Worm (Caenorhabditis elegans) whole organism, late embryonic: ENCODE data around the gene D1069.3.

Source experiments
- C08G9.2 ChIP-seq: sonication (generic microtip); optimal IDR thresholded peaks from 2 replicates; lab custom pipeline; 2016; ENCODE audit warnings: mild to moderate bottlenecking, missing genetic modification characterization, moderate library complexity, missing compliant biosample characterization
- F13H6.1 ChIP-seq: sonication (generic microtip); optimal IDR thresholded peaks from 2 replicates; lab custom pipeline; 2016; ENCODE audit warnings: missing genetic modification characterization, missing compliant biosample characterization
- Y22D7AL.16 ChIP-seq: sonication (generic microtip); optimal IDR thresholded peaks from 2 replicates; lab custom pipeline; 2016; ENCODE audit warnings: missing genetic modification characterization, missing compliant biosample characterization
- ahr-1 ChIP-seq: sonication (generic microtip); optimal IDR thresholded peaks from 2 replicates; lab custom pipeline; 2016; ENCODE audit warnings: missing genetic modification characterization, missing compliant biosample characterization
- ceh-14 ChIP-seq: sonication (generic microtip); optimal IDR thresholded peaks from 2 replicates; lab custom pipeline; 2016; ENCODE audit warnings: missing genotype, missing genetic modification characterization, missing compliant biosample characterization
- ceh-18 ChIP-seq: sonication (generic microtip); optimal IDR thresholded peaks from 2 replicates; lab custom pipeline; 2016; ENCODE audit warnings: missing genetic modification characterization, missing compliant biosample characterization
- ceh-24 ChIP-seq: sonication (generic microtip); optimal IDR thresholded peaks from 2 replicates; lab custom pipeline; 2016; ENCODE audit warnings: mild to moderate bottlenecking, missing genetic modification characterization, missing compliant biosample characterization
- ceh-30 ChIP-seq: fragments of 150-350 bp; optimal IDR thresholded peaks from 2 replicates; lab custom pipeline; 2014; ENCODE audit warnings: missing biosample characterization, missing genetic modification characterization
- ceh-31 ChIP-seq: sonication (generic microtip); optimal IDR thresholded peaks from 2 replicates; lab custom pipeline; 2016; ENCODE audit warnings: missing genetic modification characterization, missing compliant biosample characterization
- ceh-34 ChIP-seq: sonication (generic microtip); optimal IDR thresholded peaks from 2 replicates; lab custom pipeline; 2016; ENCODE audit warnings: mild to moderate bottlenecking, missing genetic modification characterization, missing compliant biosample characterization
- ceh-45 ChIP-seq: fragments of 200-800 bp; sonication (Bioruptor generic); IDR thresholded peaks from 2 replicates; pipeline ENCODE4 v1.3.6; 2022; ENCODE audit warnings: missing genetic modification reagents, missing genetic modification characterization, missing compliant biosample characterization
- ceh-48 ChIP-seq: sonication (generic microtip); optimal IDR thresholded peaks from 2 replicates; lab custom pipeline; 2016; ENCODE audit warnings: missing genetic modification characterization, inconsistent platforms, missing compliant biosample characterization
- ceh-6 ChIP-seq: fragments of 200-800 bp; sonication (Bioruptor generic); optimal IDR thresholded peaks from 2 replicates; lab custom pipeline; 2018; ENCODE audit warnings: mild to moderate bottlenecking, missing genetic modification characterization, missing compliant biosample characterization
- che-1 ChIP-seq: sonication (generic microtip); optimal IDR thresholded peaks from 2 replicates; lab custom pipeline; 2016; ENCODE audit warnings: mild to moderate bottlenecking, missing genetic modification characterization, missing compliant biosample characterization
- dve-1 ChIP-seq: sonication (generic microtip); optimal IDR thresholded peaks from 2 replicates; lab custom pipeline; 2017; ENCODE audit warnings: antibody characterized with exemption, mild to moderate bottlenecking, missing genetic modification characterization, missing compliant biosample characterization
- elt-2 ChIP-seq: sonication (generic microtip); optimal IDR thresholded peaks from 2 replicates; lab custom pipeline; 2016; ENCODE audit warnings: missing genetic modification reagents, missing genetic modification characterization, missing compliant biosample characterization
- elt-4 ChIP-seq: sonication (generic microtip); optimal IDR thresholded peaks from 2 replicates; lab custom pipeline; 2016; ENCODE audit warnings: missing genetic modification characterization, missing compliant biosample characterization
- fax-1 ChIP-seq: sonication (generic microtip); optimal IDR thresholded peaks from 2 replicates; lab custom pipeline; 2016; ENCODE audit warnings: missing genotype, missing genetic modification characterization, missing compliant biosample characterization
- fkh-6 ChIP-seq: sonication (generic microtip); optimal IDR thresholded peaks from 2 replicates; lab custom pipeline; 2016; ENCODE audit warnings: missing genetic modification characterization, missing compliant biosample characterization
- hlh-15 ChIP-seq: sonication (generic microtip); optimal IDR thresholded peaks from 2 replicates; lab custom pipeline; 2016; ENCODE audit warnings: missing genetic modification characterization, missing compliant biosample characterization
- hlh-30 ChIP-seq: sonication (generic microtip); optimal IDR thresholded peaks from 2 replicates; lab custom pipeline; 2017; ENCODE audit warnings: antibody characterized with exemption, missing genetic modification characterization, missing compliant biosample characterization; ENCODE audit not compliant: insufficient read depth
- hlh-6 ChIP-seq: sonication (generic microtip); optimal IDR thresholded peaks from 2 replicates; lab custom pipeline; 2016; ENCODE audit warnings: missing genotype, missing genetic modification characterization, missing compliant biosample characterization
- hlh-8 ChIP-seq: sonication (generic microtip); optimal IDR thresholded peaks from 2 replicates; lab custom pipeline; 2016; ENCODE audit warnings: missing genotype, missing genetic modification characterization, missing compliant biosample characterization
- lim-6 ChIP-seq: sonication (generic microtip); optimal IDR thresholded peaks from 2 replicates; lab custom pipeline; 2016; ENCODE audit warnings: missing genetic modification characterization, missing compliant biosample characterization
- lin-11 ChIP-seq: fragments of 200-800 bp; sonication (Bioruptor generic); optimal IDR thresholded peaks from 2 replicates; lab custom pipeline; 2018; ENCODE audit warnings: mild to moderate bottlenecking, missing genetic modification characterization, missing compliant biosample characterization
- nfya-1 ChIP-seq: sonication (generic microtip); optimal IDR thresholded peaks from 2 replicates; lab custom pipeline; 2017; ENCODE audit warnings: missing genetic modification characterization, mild to moderate bottlenecking, missing compliant biosample characterization, antibody characterized with exemption, moderate library complexity
- nhr-11 ChIP-seq: fragments of 150-350 bp; optimal IDR thresholded peaks from 2 replicates; lab custom pipeline; 2014; ENCODE audit warnings: missing biosample characterization, missing genetic modification characterization
- nhr-232 ChIP-seq: sonication (generic microtip); optimal IDR thresholded peaks from 2 replicates; lab custom pipeline; 2016; ENCODE audit warnings: missing genetic modification characterization, missing compliant biosample characterization
- odd-2 ChIP-seq: sonication (generic microtip); optimal IDR thresholded peaks from 2 replicates; lab custom pipeline; 2017; ENCODE audit warnings: antibody characterized with exemption, mild to moderate bottlenecking, missing genetic modification characterization, missing compliant biosample characterization
- pat-9 ChIP-seq: fragments of 200-800 bp; sonication (Bioruptor generic); optimal IDR thresholded peaks from 2 replicates; lab custom pipeline; 2018; ENCODE audit warnings: mild to moderate bottlenecking, missing genetic modification characterization, moderate library complexity, missing compliant biosample characterization
- pqm-1 ChIP-seq: sonication (generic microtip); optimal IDR thresholded peaks from 2 replicates; lab custom pipeline; 2016; ENCODE audit warnings: missing genetic modification characterization, missing compliant biosample characterization
- sdc-2 ChIP-seq: sonication (generic microtip); optimal IDR thresholded peaks from 2 replicates; lab custom pipeline; 2016; ENCODE audit warnings: missing genotype, missing genetic modification characterization, missing compliant biosample characterization
- sox-4 ChIP-seq: sonication (generic microtip); optimal IDR thresholded peaks from 2 replicates; lab custom pipeline; 2017; ENCODE audit warnings: mild to moderate bottlenecking, missing genetic modification characterization, inconsistent platforms, missing compliant biosample characterization
- tbx-7 ChIP-seq: sonication (generic microtip); optimal IDR thresholded peaks from 2 replicates; lab custom pipeline; 2016; ENCODE audit warnings: missing genotype, missing genetic modification characterization, missing compliant biosample characterization
- unc-3 ChIP-seq, 2 experiments: fragments of 200-800 bp in 1 of 2; sonication (Bioruptor generic) in 1 of 2; sonication (generic microtip) in 1 of 2; conservative IDR thresholded peaks in 1 of 2; optimal IDR thresholded peaks in 1 of 2; 2 replicates each; pipeline versions ENCODE4 v1.3.6 to Lab custom; 2016 to 2022; ENCODE audit warnings: missing compliant biosample characterization in 2 of 2, missing genetic modification characterization in 2 of 2, missing genetic modification reagents in 1 of 2
- unc-42 ChIP-seq: sonication (generic microtip); optimal IDR thresholded peaks from 2 replicates; lab custom pipeline; 2016; ENCODE audit warnings: missing genotype, missing genetic modification characterization, missing compliant biosample characterization
- unc-55 ChIP-seq: sonication (generic microtip); optimal IDR thresholded peaks from 2 replicates; lab custom pipeline; 2017; ENCODE audit warnings: missing biosample characterization, missing genetic modification reagents, missing genetic modification characterization
- ztf-16 ChIP-seq: sonication (generic microtip); optimal IDR thresholded peaks from 2 replicates; lab custom pipeline; 2017; ENCODE audit warnings: missing genetic modification characterization, missing compliant biosample characterization

D1069.3 gene

DNA sequence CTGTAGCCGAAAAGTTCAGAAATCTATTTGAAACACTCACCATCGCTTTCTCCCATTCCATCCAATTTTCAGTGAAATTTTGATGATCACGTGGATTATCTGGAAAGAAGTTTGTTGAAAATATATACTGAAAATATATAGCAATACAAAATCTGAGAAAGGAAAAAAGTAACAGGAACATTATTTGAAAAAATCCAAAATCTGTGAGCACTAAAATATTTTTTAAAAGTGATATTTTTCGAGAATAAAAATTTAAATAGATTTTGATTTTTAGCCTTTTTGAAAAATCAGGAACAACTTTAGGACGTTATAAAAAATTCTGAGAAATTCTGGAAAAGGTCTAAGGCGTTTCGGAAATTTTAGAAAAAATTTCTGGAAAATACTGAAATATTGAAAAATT is 9.3 kb upstream of the D1069.3 start, which contains the start of gene dmsr-4:
Gene dmsr-4 (minus strand): TSS at position 101 of the 400 bp plus-strand sequence.
- no peak for TF ChIP-seq lin-11 (tag; lab: Kevin White, UChicago)
- TF ChIP-seq nhr-11 (tag; lab: Kevin White, UChicago) = no peak
- TF ChIP-seq ztf-16 (tag; lab: Kevin White, UChicago) = no peak
- TF ChIP-seq ceh-14 (tag; lab: Kevin White, UChicago) = no peak
- TF ChIP-seq tbx-7 (tag; lab: Kevin White, UChicago) = no peak
- TF ChIP-seq ceh-18 (tag; lab: Kevin White, UChicago) = no peak
- no peak for TF ChIP-seq ceh-31 (tag; lab: Kevin White, UChicago)
- no peak for TF ChIP-seq ceh-24 (tag; lab: Kevin White, UChicago)
- TF ChIP-seq odd-2 (tag; lab: Kevin White, UChicago) = no peak
- TF ChIP-seq ceh-6 (GFP tag; lab: Kevin White, UChicago) = no peak

DNA sequence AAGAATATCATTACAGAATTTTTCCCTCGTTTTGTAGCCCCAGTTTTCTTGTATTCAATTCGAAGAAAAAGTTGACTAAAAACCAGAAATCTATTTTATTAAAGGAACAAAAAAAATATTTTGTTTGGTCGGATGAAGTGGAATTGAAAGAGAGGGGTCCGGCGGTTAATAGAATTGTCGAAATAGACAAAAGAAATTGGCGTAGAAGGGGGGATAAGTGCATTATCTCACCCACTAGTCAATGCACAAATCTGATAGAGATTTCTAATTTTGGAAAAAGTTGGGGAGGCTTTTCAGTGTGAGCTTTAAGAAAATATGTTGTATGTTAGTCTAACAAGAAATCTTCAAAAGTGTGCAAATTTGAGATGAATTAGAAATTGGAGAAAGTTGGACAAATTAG is 6.8 kb upstream of the D1069.3 start:
- TF ChIP-seq unc-42 (tag; lab: Kevin White, UChicago) (peak; percentile 97), unc-3 (GFP tag; conservative IDR thresholded peaks at IDR 0.05; lab: Robert Waterston, UW) (no peak), unc-3 (tag; optimal IDR thresholded peaks at IDR 0.05; lab: Kevin White, UChicago) (no peak)

DNA sequence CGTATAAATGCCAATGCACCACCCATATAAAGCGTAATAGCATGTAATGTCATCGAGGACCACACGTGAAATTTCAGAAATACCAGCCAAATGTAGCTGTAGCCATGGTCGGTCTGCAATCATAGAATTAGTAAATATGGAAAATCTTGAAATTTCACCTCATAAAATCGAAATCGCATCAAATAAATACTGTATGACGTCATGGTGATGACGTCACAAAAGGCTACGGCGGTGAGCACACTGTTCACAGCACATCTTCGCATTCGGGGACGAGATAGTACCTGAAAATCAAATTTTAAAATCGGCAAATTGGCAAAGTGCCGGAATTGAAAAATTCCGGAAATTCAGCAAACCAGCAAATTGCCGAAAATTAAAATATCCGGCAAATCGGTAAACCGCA is 2.1 kb upstream of the D1069.3 start:
- no peak for TF ChIP-seq elt-2
- no peak for TF ChIP-seq ceh-6 (GFP tag; lab: Kevin White, UChicago)

DNA sequence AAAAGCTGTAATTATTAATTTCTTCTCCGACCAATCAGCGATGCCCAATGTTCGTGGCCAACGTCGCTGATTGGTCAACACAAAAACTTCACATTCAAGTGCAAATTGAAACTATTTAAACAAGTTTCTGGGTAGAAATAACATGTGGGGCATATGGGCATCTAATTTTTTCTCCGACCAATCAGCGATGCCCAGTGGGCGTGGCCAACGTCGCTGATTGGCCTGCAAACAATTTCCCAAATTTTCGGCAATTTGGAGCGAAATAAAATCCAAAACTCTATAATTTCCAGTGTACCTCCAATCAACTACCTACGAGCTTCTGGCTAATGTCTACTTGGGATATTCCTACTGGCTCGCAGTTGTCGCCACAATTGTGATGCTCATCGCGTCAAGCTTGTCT is 6.4 kb downstream of the D1069.3 start:
- no peak for TF ChIP-seq dve-1
- no peak for TF ChIP-seq ceh-31 (tag; lab: Kevin White, UChicago)
- no peak for TF ChIP-seq sdc-2 (tag; lab: Kevin White, UChicago)
- TF ChIP-seq nfya-1 (tag; lab: Kevin White, UChicago) = peak; percentile 98

DNA sequence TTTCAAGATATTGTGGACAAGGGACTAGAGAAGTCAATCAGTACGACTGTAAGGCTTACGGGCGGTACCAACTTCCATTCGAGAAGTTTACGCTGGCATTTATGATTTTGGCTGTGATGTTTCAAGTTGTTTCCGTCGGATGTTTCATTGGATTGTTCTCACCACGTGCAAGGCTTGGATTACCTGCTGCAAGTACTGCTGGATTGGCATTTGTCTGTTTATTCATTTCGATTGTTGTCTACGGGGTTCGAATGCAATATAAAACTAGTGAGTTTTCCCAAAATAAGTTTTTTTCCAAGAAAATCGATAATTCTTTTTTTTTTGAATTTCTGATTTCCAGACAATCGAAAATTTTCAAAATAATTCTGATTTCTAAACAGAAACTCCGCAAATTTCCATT is 7.0 kb downstream of the D1069.3 start:
- TF ChIP-seq fax-1 (tag; lab: Kevin White, UChicago) (no peak), Y22D7AL.16 (tag; lab: Kevin White, UChicago) (no peak), ztf-16 (tag; lab: Kevin White, UChicago) (no peak), C08G9.2 (tag; lab: Kevin White, UChicago) (no peak), nhr-11 (tag; lab: Kevin White, UChicago) (no peak), ceh-34 (tag; lab: Kevin White, UChicago) (no peak), sox-4 (no peak), hlh-8 (tag; lab: Kevin White, UChicago) (no peak), unc-55 (GFP tag; lab: Kevin White, UChicago) (no peak), fkh-6 (tag; lab: Kevin White, UChicago) (no peak), elt-4 (tag; lab: Kevin White, UChicago) (no peak), ceh-30 (tag; lab: Kevin White, UChicago) (no peak), ceh-45 (GFP tag; lab: Robert Waterston, UW) (no peak), F13H6.1 (tag; lab: Kevin White, UChicago) (no peak), hlh-6 (tag; lab: Kevin White, UChicago) (no peak), hlh-30 (tag; lab: Kevin White, UChicago) (no peak), ahr-1 (tag; lab: Kevin White, UChicago) (no peak), hlh-15 (tag; lab: Kevin White, UChicago) (no peak)

DNA sequence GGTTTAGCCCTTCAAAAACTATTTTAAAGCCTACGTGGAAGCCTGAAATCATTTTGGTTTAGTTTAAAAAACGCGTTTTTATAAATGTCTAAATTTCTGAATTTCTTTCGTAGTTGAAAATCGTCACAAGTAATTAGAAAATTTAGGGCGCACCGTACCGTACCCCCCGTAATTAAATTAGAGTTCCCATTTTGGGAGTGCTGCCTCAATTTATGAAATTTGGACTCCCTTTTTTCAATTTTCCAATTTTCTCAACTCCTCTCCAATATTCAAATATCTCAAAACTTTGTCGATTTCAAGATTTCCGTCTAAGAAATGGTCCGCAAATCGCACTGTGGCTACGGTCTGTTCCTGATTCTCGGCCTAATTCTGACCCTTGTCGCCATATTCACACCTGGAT is 7.5 kb downstream of the D1069.3 start, which contains the start of gene clc-31:
Gene clc-31 (plus strand): TSS at position 301 of the 400 bp plus-strand sequence.
- TF ChIP-seq dve-1 (no peak), lim-6 (tag; lab: Kevin White, UChicago) (no peak), ceh-30 (tag; lab: Kevin White, UChicago) (no peak), ceh-48 (tag; lab: Kevin White, UChicago) (no peak), tbx-7 (tag; lab: Kevin White, UChicago) (no peak), pqm-1 (no peak), ahr-1 (tag; lab: Kevin White, UChicago) (no peak), pat-9 (tag; lab: Kevin White, UChicago) (no peak), ztf-16 (tag; lab: Kevin White, UChicago) (no peak), C08G9.2 (tag; lab: Kevin White, UChicago) (no peak), ceh-18 (tag; lab: Kevin White, UChicago) (no peak), hlh-30 (tag; lab: Kevin White, UChicago) (no peak), hlh-8 (tag; lab: Kevin White, UChicago) (no peak), nhr-232 (tag; lab: Kevin White, UChicago) (no peak), che-1 (no peak)
